Worm (Caenorhabditis elegans) whole organism, L4 larva: ENCODE results near the gene amt-1.

ENCODE experiments used
- D1046.2 ChIP-seq: fragments of 200-800 bp; sonication (Bioruptor generic); IDR thresholded peaks from 2 replicates; pipeline ENCODE4 v1.3.6; 2022; ENCODE audit warnings: missing genetic modification characterization, missing compliant biosample characterization
- F10B5.3 ChIP-seq: sonication (generic microtip); optimal IDR thresholded peaks from 2 replicates; lab custom pipeline; 2016; ENCODE audit warnings: mild to moderate bottlenecking, missing genetic modification characterization, missing compliant biosample characterization
- F44E2.7 ChIP-seq: fragments of 200-800 bp; sonication (Bioruptor generic); IDR thresholded peaks from 2 replicates; pipeline ENCODE4 v2.1.2; 2022; ENCODE audit warnings: missing genetic modification characterization, missing compliant biosample characterization
- T26A8.4 ChIP-seq: fragments of 200-800 bp; sonication (Bioruptor generic); IDR thresholded peaks from 2 replicates; pipeline ENCODE4 v1.3.6; 2022; ENCODE audit warnings: missing genetic modification characterization, missing compliant biosample characterization
- Y48G9A.11 ChIP-seq: fragments of 200-800 bp; sonication (Bioruptor generic); IDR thresholded peaks from 2 replicates; pipeline ENCODE4 v1.3.6; 2022; ENCODE audit warnings: missing genetic modification reagents, missing genetic modification characterization, missing compliant biosample characterization
- Y5F2A.4 ChIP-seq: fragments of 200-800 bp; sonication (Bioruptor generic); optimal IDR thresholded peaks from 2 replicates; lab custom pipeline; 2018; ENCODE audit warnings: mild to moderate bottlenecking, missing genetic modification characterization, missing compliant biosample characterization
- aha-1 ChIP-seq: fragments of 150-350 bp; peaks from one replicate; lab custom pipeline; 2014; ENCODE audit warnings: missing biosample characterization, missing genetic modification characterization
- daf-16 ChIP-seq, 3 experiments: sonication (generic microtip); optimal IDR thresholded peaks; 2 replicates each; lab custom pipeline; 2016 to 2017; ENCODE audit warnings: missing genetic modification characterization in 3 of 3, missing genetic modification reagents in 3 of 3, mild to moderate bottlenecking in 2 of 3, missing compliant biosample characterization in 2 of 3, missing biosample characterization in 1 of 3, moderate library complexity in 1 of 3
- dmd-6 ChIP-seq: fragments of 200-800 bp; sonication (Bioruptor generic); IDR thresholded peaks from 2 replicates; pipeline ENCODE4 v1.3.6; 2022; ENCODE audit warnings: missing genetic modification reagents, missing genetic modification characterization, missing compliant biosample characterization
- dmd-9 ChIP-seq: fragments of 200-800 bp; sonication (Bioruptor generic); IDR thresholded peaks from 2 replicates; pipeline ENCODE4 v1.3.6; 2022; ENCODE audit warnings: missing genetic modification reagents, missing genetic modification characterization, missing compliant biosample characterization
- duxl-1 ChIP-seq: sonication (generic microtip); optimal IDR thresholded peaks from 2 replicates; lab custom pipeline; 2016; ENCODE audit warnings: mild to moderate bottlenecking, missing genetic modification characterization, moderate library complexity, missing compliant biosample characterization; ENCODE audit not compliant: poor library complexity
- dve-1 ChIP-seq: sonication (generic microtip); optimal IDR thresholded peaks from 2 replicates; lab custom pipeline; 2017; ENCODE audit warnings: antibody characterized with exemption, mild to moderate bottlenecking, missing genetic modification characterization, missing compliant biosample characterization; ENCODE audit not compliant: insufficient read depth
- hlh-11 ChIP-seq: fragments of 200-800 bp; sonication (Bioruptor generic); optimal IDR thresholded peaks from 2 replicates; lab custom pipeline; 2018; ENCODE audit warnings: mild to moderate bottlenecking, missing genetic modification characterization, missing compliant biosample characterization
- lim-7 ChIP-seq: fragments of 200-800 bp; sonication (Bioruptor generic); IDR thresholded peaks from 2 replicates; pipeline ENCODE4 v1.3.6; 2022; ENCODE audit warnings: missing genetic modification characterization, missing compliant biosample characterization
- lin-1 ChIP-seq: fragments of 200-800 bp; sonication (Bioruptor generic); IDR thresholded peaks from 2 replicates; pipeline ENCODE4 v1.3.6; 2022; ENCODE audit warnings: missing genetic modification reagents, missing genetic modification characterization, missing compliant biosample characterization
- lin-13 ChIP-seq: fragments of 150-350 bp; optimal IDR thresholded peaks from 2 replicates; lab custom pipeline; 2014; ENCODE audit warnings: missing biosample characterization, missing genetic modification reagents, missing genetic modification characterization
- lin-29 ChIP-seq: fragments of 200-800 bp; sonication (Bioruptor generic); IDR thresholded peaks from 2 replicates; pipeline ENCODE4 v1.3.6; 2022; ENCODE audit warnings: missing genetic modification reagents, missing genetic modification characterization, missing compliant biosample characterization
- lsy-2 ChIP-seq, 2 experiments: fragments of 150-350 bp in 1 of 2; sonication (generic microtip) in 1 of 2; optimal IDR thresholded peaks; 2 replicates each; lab custom pipeline; 2014 to 2017; ENCODE audit warnings: missing biosample characterization in 2 of 2, missing genetic modification characterization in 2 of 2
- madf-5 ChIP-seq, 2 experiments: fragments of 200-800 bp; sonication (Bioruptor generic); IDR thresholded peaks; 2 replicates each; pipeline ENCODE4 v1.3.6; 2022; ENCODE audit warnings: missing compliant biosample characterization in 2 of 2, missing genetic modification characterization in 2 of 2
- madf-9 ChIP-seq: fragments of 200-800 bp; sonication (Bioruptor generic); conservative IDR thresholded peaks from 2 replicates; pipeline ENCODE4 v1.3.6; 2022; ENCODE audit warnings: missing genetic modification reagents, missing genetic modification characterization, missing compliant biosample characterization
- mdl-1 ChIP-seq, 2 experiments: fragments of 150-350 bp in 1 of 2; sonication (generic microtip) in 1 of 2; optimal IDR thresholded peaks; 2 replicates each; lab custom pipeline; 2014 to 2017; ENCODE audit warnings: missing biosample characterization in 2 of 2, missing genetic modification characterization in 2 of 2
- mdt-29 ChIP-seq: fragments of 200-800 bp; sonication (Bioruptor generic); IDR thresholded peaks from 2 replicates; pipeline ENCODE4 v1.3.6; 2022; ENCODE audit warnings: missing genetic modification reagents, missing genetic modification characterization, missing compliant biosample characterization
- mep-1 ChIP-seq: fragments of 150-350 bp; sonication (generic microtip); optimal IDR thresholded peaks from 3 replicates; lab custom pipeline; 2014; ENCODE audit warnings: missing biosample characterization, missing genetic modification characterization
- mes-2 ChIP-seq: sonication (generic microtip); optimal IDR thresholded peaks from 2 replicates; lab custom pipeline; 2016; ENCODE audit warnings: missing genotype, mild to moderate bottlenecking, missing genetic modification characterization, missing compliant biosample characterization; ENCODE audit not compliant: poor library complexity, severe bottlenecking
- nhr-102 ChIP-seq: sonication (generic microtip); optimal IDR thresholded peaks from 2 replicates; lab custom pipeline; 2016; ENCODE audit warnings: mild to moderate bottlenecking, missing genetic modification characterization, moderate library complexity, missing compliant biosample characterization
- nhr-111 ChIP-seq: fragments of 200-800 bp; sonication (Bioruptor generic); optimal IDR thresholded peaks from 2 replicates; lab custom pipeline; 2018; ENCODE audit warnings: mild to moderate bottlenecking, missing genetic modification characterization, missing compliant biosample characterization
- nhr-25 ChIP-seq: sonication (generic microtip); optimal IDR thresholded peaks from 2 replicates; lab custom pipeline; 2017; ENCODE audit warnings: missing genetic modification characterization, mild to moderate bottlenecking, missing compliant biosample characterization, antibody characterized with exemption, moderate library complexity, borderline replicate concordance; ENCODE audit not compliant: insufficient read depth
- nhr-28 ChIP-seq: fragments of 150-350 bp; optimal IDR thresholded peaks from 2 replicates; lab custom pipeline; 2014; ENCODE audit warnings: missing biosample characterization, missing genetic modification characterization
- nhr-42 ChIP-seq: fragments of 200-800 bp; sonication (Bioruptor generic); IDR thresholded peaks from 2 replicates; pipeline ENCODE4 v1.3.6; 2022; ENCODE audit warnings: missing genetic modification characterization, missing compliant biosample characterization
- nhr-48 ChIP-seq: sonication (generic microtip); optimal IDR thresholded peaks from 2 replicates; lab custom pipeline; 2016; ENCODE audit warnings: mild to moderate bottlenecking, missing genetic modification characterization, missing compliant biosample characterization
- php-3 ChIP-seq: fragments of 200-800 bp; sonication (Bioruptor generic); IDR thresholded peaks from 2 replicates; pipeline ENCODE4 v1.3.6; 2022; ENCODE audit warnings: missing genetic modification reagents, missing genetic modification characterization, missing compliant biosample characterization
- rbr-2 ChIP-seq: sonication (generic microtip); optimal IDR thresholded peaks from 2 replicates; lab custom pipeline; 2016; ENCODE audit warnings: missing genotype, missing genetic modification characterization, missing compliant biosample characterization
- sdz-12 ChIP-seq: fragments of 200-800 bp; sonication (Bioruptor generic); optimal IDR thresholded peaks from 2 replicates; lab custom pipeline; 2018; ENCODE audit warnings: mild to moderate bottlenecking, missing genetic modification characterization, missing compliant biosample characterization
- set-16 ChIP-seq: fragments of 200-800 bp; sonication (Bioruptor generic); IDR thresholded peaks from 2 replicates; pipeline ENCODE4 v1.3.6; 2022; ENCODE audit warnings: missing genetic modification reagents, missing genetic modification characterization, missing compliant biosample characterization
- spr-3 ChIP-seq: fragments of 200-800 bp; sonication (Bioruptor generic); optimal IDR thresholded peaks from 2 replicates; lab custom pipeline; 2018; ENCODE audit warnings: mild to moderate bottlenecking, missing genetic modification characterization, missing compliant biosample characterization
- tra-1 ChIP-seq: fragments of 200-800 bp; sonication (Bioruptor generic); IDR thresholded peaks from 2 replicates; pipeline ENCODE4 v1.3.6; 2022; ENCODE audit warnings: missing genetic modification reagents, missing genetic modification characterization, missing compliant biosample characterization
- vab-7 ChIP-seq: fragments of 200-800 bp; sonication (Bioruptor generic); IDR thresholded peaks from 2 replicates; pipeline ENCODE4 v1.3.6; 2022; ENCODE audit warnings: missing genetic modification reagents, missing genetic modification characterization, missing compliant biosample characterization
- zfp-2 ChIP-seq: sonication (generic microtip); optimal IDR thresholded peaks from 2 replicates; lab custom pipeline; 2016; ENCODE audit warnings: mild to moderate bottlenecking, missing genetic modification characterization, missing compliant biosample characterization
- zfp-3 ChIP-seq: fragments of 200-800 bp; sonication (Bioruptor generic); conservative IDR thresholded peaks from 2 replicates; pipeline ENCODE4 v1.3.6; 2022; ENCODE audit warnings: missing genetic modification reagents, missing genetic modification characterization, missing compliant biosample characterization

Gene amt-1

DNA sequence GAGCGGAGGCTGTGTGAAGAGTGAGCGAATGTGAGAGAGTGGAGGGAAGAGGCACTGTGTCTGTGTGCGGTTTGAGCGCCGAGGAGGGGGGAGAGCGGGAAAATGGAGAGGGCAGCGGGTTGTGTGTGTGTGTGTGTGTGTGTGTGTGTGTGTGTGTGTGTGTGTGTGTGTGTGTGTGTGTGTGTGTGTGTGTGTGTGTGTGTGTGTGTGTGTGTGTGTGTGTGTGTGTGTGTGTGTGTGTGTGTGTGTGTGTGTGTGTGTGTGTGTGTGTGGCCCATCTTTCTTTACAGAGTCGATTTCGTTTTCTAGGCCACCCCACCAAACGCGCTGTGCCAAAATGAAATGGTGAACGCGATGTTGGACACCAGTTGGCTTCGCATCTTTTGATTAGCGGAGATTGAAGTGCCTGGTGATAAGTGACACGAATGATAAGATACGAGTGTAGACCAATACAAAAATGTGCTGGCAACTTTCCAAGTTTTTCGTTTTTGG is 35.2 kb downstream of the amt-1 start (continued):
- TF ChIP-seq F44E2.7 = 0 out of 2 replicates have a peak, but pooled peaks have one; percentile 3
- TF ChIP-seq F10B5.3 (tag; lab: Kevin White, UChicago) = peak; percentile 77
- TF ChIP-seq spr-3 (GFP tag; lab: Kevin White, UChicago) = peak; percentile 88
- TF ChIP-seq daf-16 (GFP tag; optimal IDR thresholded peaks at IDR 0.05; lab: Kevin White, UChicago) = peak in 1 of 2 experiments; percentile 92
- TF ChIP-seq daf-16 (tag; optimal IDR thresholded peaks at IDR 0.05; lab: Kevin White, UChicago) = peak; percentile 22
- peak; percentile 64 for TF ChIP-seq nhr-111 (GFP tag; lab: Kevin White, UChicago)
- TF ChIP-seq mep-1 (tag; lab: Kevin White, UChicago) = peak; percentile 81
- TF ChIP-seq Y5F2A.4 (GFP tag; lab: Kevin White, UChicago) = peak; percentile 81
- peak; percentile 97 for TF ChIP-seq nhr-25 (tag; lab: Kevin White, UChicago)
- peak; percentile 91 for TF ChIP-seq nhr-42 (GFP tag; lab: Robert Waterston, UW)
- TF ChIP-seq php-3 (GFP tag; lab: Robert Waterston, UW) = peak; percentile 76; the same call in 1 of the 2 replicates
- peak; percentile 85 for TF ChIP-seq sdz-12 (GFP tag; lab: Kevin White, UChicago)
- peak; percentile 57 for TF ChIP-seq nhr-28 (tag; lab: Kevin White, UChicago)
- TF ChIP-seq zfp-3 (GFP tag; lab: Robert Waterston, UW) = peak; percentile 76; the same call in 1 of the 2 replicates
- TF ChIP-seq D1046.2 (GFP tag; lab: Robert Waterston, UW) = peak; percentile 53; the same call in 1 of the 2 replicates
- 0 out of 2 replicates have a peak, but pooled peaks have one; percentile 16 for TF ChIP-seq lim-7 (GFP tag; lab: Robert Waterston, UW)
- peak; percentile 86 for TF ChIP-seq madf-9 (GFP tag; lab: Robert Waterston, UW)
- peak; percentile 89 for TF ChIP-seq tra-1 (GFP tag; lab: Robert Waterston, UW)
- TF ChIP-seq hlh-11 = peak; percentile 98
- TF ChIP-seq mdl-1 (tag; optimal IDR thresholded peaks at IDR 0.05; lab: Kevin White, UChicago) = peak in 1 of 2 experiments; percentile 11
- peak; percentile 55 for TF ChIP-seq mes-2 (tag; lab: Kevin White, UChicago)
- TF ChIP-seq rbr-2 (tag; lab: Kevin White, UChicago) = peak; percentile 76
- TF ChIP-seq set-16 = peak; percentile 92
- TF ChIP-seq T26A8.4 (GFP tag; lab: Robert Waterston, UW) = peak; percentile 93
- peak; percentile 22 for TF ChIP-seq lin-13 (GFP tag; lab: Kevin White, UChicago)
- peak; percentile 97 for TF ChIP-seq aha-1
- peak; percentile 84 for TF ChIP-seq lin-29 (GFP tag; lab: Robert Waterston, UW)
- 0 out of 2 replicates have a peak, but pooled peaks have one; percentile 14 for TF ChIP-seq Y48G9A.11 (GFP tag; lab: Robert Waterston, UW)
- peak; percentile 22 for TF ChIP-seq zfp-2 (tag; lab: Kevin White, UChicago)
- peak; percentile 79 for TF ChIP-seq nhr-102 (tag; lab: Kevin White, UChicago)
- TF ChIP-seq vab-7 (GFP tag; lab: Robert Waterston, UW) = peak; percentile 66
- TF ChIP-seq duxl-1 (tag; lab: Kevin White, UChicago) = peak; percentile 26
- TF ChIP-seq mdt-29 (GFP tag; lab: Robert Waterston, UW) = peak; percentile 55; the same call in 1 of the 2 replicates
- peak; percentile 56 for TF ChIP-seq nhr-48 (tag; lab: Kevin White, UChicago)
- peak; percentile 70; the same call in 1 of the 2 replicates for TF ChIP-seq lin-1
- TF ChIP-seq dmd-9 (GFP tag; lab: Robert Waterston, UW) = peak; percentile 92
- TF ChIP-seq madf-5 (GFP tag; IDR thresholded peaks at IDR 0.05; lab: Robert Waterston, UW) = 0 out of 4 replicates have a peak, but pooled peaks of 1 of the 2 experiments have one; percentile 57
- peak; percentile 88 for TF ChIP-seq dmd-6 (GFP tag; lab: Robert Waterston, UW)
- TF ChIP-seq lsy-2 (tag; optimal IDR thresholded peaks at IDR 0.05; lab: Kevin White, UChicago) = peak in 1 of 2 experiments; percentile 35
- peak; percentile 89 for TF ChIP-seq dve-1 (tag; lab: Kevin White, UChicago)
